Worm (Caenorhabditis elegans) whole organism, L1 larva: ENCODE measurements around the gene nhr-119.

Source experiments
- C34B4.2 ChIP-seq: sonication (generic microtip); optimal IDR thresholded peaks from 2 replicates; lab custom pipeline; 2017; ENCODE audit warnings: mild to moderate bottlenecking, missing genetic modification characterization, missing compliant biosample characterization
- F16B12.6 ChIP-seq: fragments of 150-350 bp; optimal IDR thresholded peaks from 2 replicates; lab custom pipeline; 2014; ENCODE audit warnings: missing biosample characterization, missing genetic modification characterization
- Y116A8C.19 ChIP-seq: sonication (generic microtip); optimal IDR thresholded peaks from 2 replicates; lab custom pipeline; 2016; ENCODE audit warnings: missing compliant biosample characterization, missing genetic modification characterization, borderline replicate concordance
- ama-1 ChIP-seq: fragments of 150-350 bp; optimal IDR thresholded peaks from 2 replicates; lab custom pipeline; 2014
- blmp-1 ChIP-seq: fragments of 150-350 bp; optimal IDR thresholded peaks from 2 replicates; lab custom pipeline; 2014; ENCODE audit warnings: missing biosample characterization, missing genetic modification characterization
- ceh-63 ChIP-seq: fragments of 200-800 bp; sonication (Bioruptor generic); optimal IDR thresholded peaks from 2 replicates; lab custom pipeline; 2018; ENCODE audit warnings: mild to moderate bottlenecking, missing genetic modification characterization, missing compliant biosample characterization
- ceh-82 ChIP-seq, 3 experiments: fragments of 150-350 bp in 1 of 3; sonication (generic microtip) in 2 of 3; optimal IDR thresholded peaks; 2 replicates each; lab custom pipeline; 2014 to 2017; ENCODE audit warnings: missing biosample characterization in 3 of 3, missing genetic modification characterization in 3 of 3
- ceh-90 ChIP-seq: sonication (generic microtip); optimal IDR thresholded peaks from 2 replicates; lab custom pipeline; 2016; ENCODE audit warnings: missing genetic modification characterization, missing compliant biosample characterization
- ces-1 ChIP-seq: fragments of 150-350 bp; optimal IDR thresholded peaks from 2 replicates; lab custom pipeline; 2014; ENCODE audit warnings: missing biosample characterization, missing genetic modification reagents, missing genetic modification characterization
- efl-1 ChIP-seq, 4 experiments: fragments of 150-350 bp; optimal IDR thresholded peaks in 3 of 4; peaks in 1 of 4; 1 replicate in 1 of 4; 2 replicates in 3 of 4; lab custom pipeline; 2014; ENCODE audit warnings: missing biosample characterization in 2 of 4, missing genetic modification characterization in 2 of 4, missing genetic modification reagents in 2 of 4
- egl-13 ChIP-seq: sonication (generic microtip); optimal IDR thresholded peaks from 2 replicates; lab custom pipeline; 2016; ENCODE audit warnings: missing genotype, missing genetic modification reagents, missing genetic modification characterization, missing compliant biosample characterization
- elt-2 ChIP-seq: sonication (generic microtip); optimal IDR thresholded peaks from 2 replicates; lab custom pipeline; 2016; ENCODE audit warnings: missing genetic modification characterization, mild to moderate bottlenecking, inconsistent platforms, missing compliant biosample characterization, missing genetic modification reagents
- elt-3 ChIP-seq, 6 experiments: fragments of 150-350 bp in 1 of 6; sonication (generic microtip); optimal IDR thresholded peaks; 2 replicates each; lab custom pipeline; 2017 to 2018; ENCODE audit warnings: missing biosample characterization in 6 of 6, missing genetic modification characterization in 6 of 6, inconsistent platforms in 1 of 6
- fkh-10 ChIP-seq: sonication (generic microtip); optimal IDR thresholded peaks from 2 replicates; lab custom pipeline; 2017; ENCODE audit warnings: missing biosample characterization, missing genetic modification reagents, missing genetic modification characterization
- fkh-8 ChIP-seq: sonication (generic microtip); optimal IDR thresholded peaks from 2 replicates; lab custom pipeline; 2016; ENCODE audit warnings: mild to moderate bottlenecking, missing genetic modification characterization, missing compliant biosample characterization
- hlh-4 ChIP-seq: sonication (generic microtip); optimal IDR thresholded peaks from 2 replicates; lab custom pipeline; 2016; ENCODE audit warnings: mild to moderate bottlenecking, missing genetic modification characterization, missing compliant biosample characterization
- jun-1 ChIP-seq: fragments of 150-350 bp; optimal IDR thresholded peaks from 2 replicates; lab custom pipeline; 2014; ENCODE audit warnings: missing biosample characterization, missing genetic modification reagents, missing genetic modification characterization
- lin-13 ChIP-seq: fragments of 150-350 bp; optimal IDR thresholded peaks from 2 replicates; lab custom pipeline; 2014; ENCODE audit warnings: missing biosample characterization, missing genetic modification reagents, missing genetic modification characterization
- lin-14 ChIP-seq: fragments of 200-800 bp; sonication (Bioruptor generic); optimal IDR thresholded peaks from 2 replicates; lab custom pipeline; 2018; ENCODE audit warnings: mild to moderate bottlenecking, missing genetic modification characterization, moderate library complexity, missing compliant biosample characterization
- mef-2 ChIP-seq: fragments of 150-350 bp; optimal IDR thresholded peaks from 2 replicates; lab custom pipeline; 2014; ENCODE audit warnings: missing biosample characterization, missing genetic modification characterization
- nhr-19 ChIP-seq: fragments of 200-800 bp; sonication (Bioruptor generic); conservative IDR thresholded peaks from 2 replicates; pipeline ENCODE4 v1.3.6; 2022; ENCODE audit warnings: missing genetic modification characterization, missing compliant biosample characterization
- nhr-28 ChIP-seq: fragments of 150-350 bp; optimal IDR thresholded peaks from 2 replicates; lab custom pipeline; 2014; ENCODE audit warnings: missing biosample characterization, missing genetic modification characterization
- nhr-47 ChIP-seq: sonication (generic microtip); optimal IDR thresholded peaks from 2 replicates; lab custom pipeline; 2016; ENCODE audit warnings: mild to moderate bottlenecking, missing genetic modification characterization, moderate library complexity, missing compliant biosample characterization
- nhr-71 ChIP-seq: sonication (generic microtip); optimal IDR thresholded peaks from 2 replicates; lab custom pipeline; 2016; ENCODE audit warnings: mild to moderate bottlenecking, missing genetic modification characterization, moderate library complexity, missing compliant biosample characterization
- nhr-76 ChIP-seq: sonication (generic microtip); optimal IDR thresholded peaks from 2 replicates; lab custom pipeline; 2017; ENCODE audit warnings: missing biosample characterization, missing genetic modification characterization
- nhr-77 ChIP-seq: fragments of 150-350 bp; optimal IDR thresholded peaks from 2 replicates; lab custom pipeline; 2014; ENCODE audit warnings: missing biosample characterization, missing genetic modification characterization
- nhr-84 ChIP-seq: sonication (generic microtip); optimal IDR thresholded peaks from 2 replicates; lab custom pipeline; 2017; ENCODE audit warnings: missing biosample characterization, missing genetic modification characterization
- nhr-85 ChIP-seq: sonication (generic microtip); peaks from one replicate; lab custom pipeline; 2016; ENCODE audit warnings: missing genetic modification characterization, inconsistent platforms, missing compliant biosample characterization
- pax-3 ChIP-seq: fragments of 200-800 bp; sonication (Bioruptor generic); optimal IDR thresholded peaks from 2 replicates; lab custom pipeline; 2018; ENCODE audit warnings: mild to moderate bottlenecking, missing genetic modification characterization, moderate library complexity, missing compliant biosample characterization
- pqm-1 ChIP-seq: sonication (generic microtip); optimal IDR thresholded peaks from 3 replicates; lab custom pipeline; 2017; ENCODE audit warnings: missing biosample characterization, missing genetic modification characterization
- rnt-1 ChIP-seq: sonication (generic microtip); optimal IDR thresholded peaks from 2 replicates; lab custom pipeline; 2016; ENCODE audit warnings: mild to moderate bottlenecking, missing genetic modification characterization, moderate library complexity, missing compliant biosample characterization
- skn-1 ChIP-seq: fragments of 150-350 bp; optimal IDR thresholded peaks from 2 replicates; lab custom pipeline; 2014; ENCODE audit warnings: missing biosample characterization, missing genetic modification characterization
- sptf-1 ChIP-seq: fragments of 150-350 bp; optimal IDR thresholded peaks from 2 replicates; lab custom pipeline; 2014; ENCODE audit warnings: missing biosample characterization, missing genetic modification characterization
- sup-37 ChIP-seq: fragments of 200-800 bp; sonication (Bioruptor generic); optimal IDR thresholded peaks from 2 replicates; lab custom pipeline; 2018; ENCODE audit warnings: mild to moderate bottlenecking, missing genetic modification characterization, missing compliant biosample characterization
- swsn-7 ChIP-seq: sonication (generic microtip); optimal IDR thresholded peaks from 2 replicates; lab custom pipeline; 2016; ENCODE audit warnings: missing genetic modification characterization, missing compliant biosample characterization
- tbx-2 ChIP-seq: sonication (generic microtip); optimal IDR thresholded peaks from 2 replicates; lab custom pipeline; 2016; ENCODE audit warnings: missing genetic modification characterization, missing compliant biosample characterization
- tlp-1 ChIP-seq: fragments of 150-350 bp; optimal IDR thresholded peaks from 2 replicates; lab custom pipeline; 2014; ENCODE audit warnings: missing biosample characterization, missing genetic modification characterization
- unc-30 ChIP-seq: sonication (generic microtip); optimal IDR thresholded peaks from 2 replicates; lab custom pipeline; 2017; ENCODE audit warnings: missing biosample characterization, missing genetic modification characterization
- unc-86 ChIP-seq: sonication (generic microtip); optimal IDR thresholded peaks from 2 replicates; lab custom pipeline; 2016; ENCODE audit warnings: missing genetic modification characterization, missing compliant biosample characterization
- unc-98 ChIP-seq: fragments of 200-800 bp; sonication (Bioruptor generic); IDR thresholded peaks from 2 replicates; pipeline ENCODE4 v1.3.6; 2022; ENCODE audit warnings: missing genetic modification characterization, missing compliant biosample characterization
- xbp-1 ChIP-seq: sonication (generic microtip); optimal IDR thresholded peaks from 2 replicates; lab custom pipeline; 2016; ENCODE audit warnings: missing genetic modification characterization, missing compliant biosample characterization
- zip-4 ChIP-seq: fragments of 200-800 bp; sonication (Bioruptor generic); optimal IDR thresholded peaks from 2 replicates; lab custom pipeline; 2018; ENCODE audit warnings: mild to moderate bottlenecking, missing genetic modification characterization, moderate library complexity, missing compliant biosample characterization
- ztf-4 ChIP-seq: fragments of 150-350 bp; optimal IDR thresholded peaks from 2 replicates; lab custom pipeline; 2014; ENCODE audit warnings: missing biosample characterization, missing genetic modification characterization

Gene nhr-119

DNA sequence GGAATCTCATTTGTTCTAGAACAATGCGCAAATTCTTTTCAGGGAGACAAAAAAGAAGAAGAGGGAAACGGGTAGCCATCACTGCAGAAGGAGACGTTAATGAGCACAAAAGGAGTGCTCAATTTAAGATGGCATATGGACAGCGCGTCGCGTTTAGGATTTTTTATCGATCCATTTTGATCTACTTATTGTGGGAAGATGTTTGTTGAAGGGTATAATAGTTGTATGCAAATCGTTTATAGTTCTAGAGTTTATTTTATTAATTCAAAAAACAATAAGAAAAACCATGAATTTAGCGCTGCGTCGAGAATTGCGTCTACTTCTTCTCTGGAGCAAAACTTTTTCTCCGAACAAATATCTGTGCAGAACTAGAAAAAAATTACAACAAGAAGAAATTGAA is 26.9 kb downstream of the nhr-119 start, which contains the start of gene sdz-9:
sdz-9 (minus strand) TSS at position 101 of the 400 bp plus-strand sequence.
- TF ChIP-seq nhr-77 (tag; lab: Kevin White, UChicago) (no peak), elt-3 (tag; optimal IDR thresholded peaks at IDR 0.05; lab: Kevin White, UChicago) (no peak), ceh-90 (no peak), tbx-2 (no peak), jun-1 (no peak), fkh-10 (no peak), elt-2 (tag; lab: Kevin White, UChicago) (no peak), skn-1 (tag; lab: Kevin White, UChicago) (no peak), ztf-4 (tag; lab: Kevin White, UChicago) (no peak), nhr-28 (tag; lab: Kevin White, UChicago) (no peak), blmp-1 (tag; lab: Kevin White, UChicago) (no peak), pqm-1 (tag; lab: Kevin White, UChicago) (no peak), ama-1 (no peak), nhr-76 (tag; lab: Kevin White, UChicago) (no peak), zip-4 (GFP tag; lab: Kevin White, UChicago) (no peak), nhr-19 (GFP tag; lab: Robert Waterston, UW) (no peak)

DNA sequence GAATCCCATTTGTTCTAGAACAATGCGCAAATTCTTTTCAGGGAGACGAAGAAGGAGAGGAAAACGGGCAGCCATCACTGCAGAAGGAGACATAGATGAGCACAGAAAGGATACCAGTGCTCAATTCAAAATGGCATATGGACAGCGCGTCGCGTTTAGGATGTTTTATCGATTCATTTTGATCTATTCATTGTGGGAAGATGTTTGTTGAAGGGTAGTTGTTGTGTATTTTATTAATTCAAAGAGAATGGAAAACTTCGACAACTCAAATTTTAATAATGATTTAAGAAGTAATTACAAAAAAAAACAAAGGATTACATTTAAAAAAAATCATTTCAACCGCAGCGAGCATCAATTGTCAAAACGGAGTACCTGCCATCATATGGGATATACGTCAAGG is 28.2 kb downstream of the nhr-119 start, which contains the start of gene sdz-10:
sdz-10 (minus strand) TSS at position 101 of the 400 bp plus-strand sequence.
- TF ChIP-seq fkh-8 (no peak), unc-86 (tag; lab: Kevin White, UChicago) (no peak), mef-2 (no peak), rnt-1 (tag; lab: Kevin White, UChicago) (no peak), zip-4 (GFP tag; lab: Kevin White, UChicago) (no peak), pqm-1 (tag; lab: Kevin White, UChicago) (no peak), F16B12.6 (tag; lab: Kevin White, UChicago) (no peak), sup-37 (no peak)

DNA sequence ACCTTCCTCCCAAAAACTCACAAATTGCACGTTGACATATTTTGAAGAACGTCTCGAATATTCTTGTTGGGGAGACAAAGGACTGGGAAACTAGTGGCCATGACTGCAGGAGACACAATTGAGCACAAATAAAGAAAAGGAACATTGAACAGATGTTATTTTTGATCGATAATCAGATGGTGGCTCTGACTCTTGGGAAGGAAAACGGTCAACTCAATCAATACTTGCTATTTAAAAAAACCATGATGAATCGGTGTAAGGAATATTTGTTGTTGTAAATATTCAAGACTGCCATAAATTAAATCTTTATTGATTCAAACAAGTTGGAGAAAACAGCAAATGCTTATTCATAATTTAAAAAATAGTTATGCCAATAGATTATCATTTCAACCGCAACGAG is 29.6 kb downstream of the nhr-119 start, which contains the start of gene fbxb-105:
fbxb-105 (minus strand) TSS at position 101 of the 400 bp plus-strand sequence.
- TF ChIP-seq unc-30 (tag; lab: Kevin White, UChicago) (no peak), nhr-47 (tag; lab: Kevin White, UChicago) (no peak), Y116A8C.19 (tag; lab: Kevin White, UChicago) (no peak), hlh-4 (tag; lab: Kevin White, UChicago) (no peak), fkh-10 (no peak), mef-2 (no peak), skn-1 (tag; lab: Kevin White, UChicago) (no peak), jun-1 (no peak), nhr-85 (tag; lab: Kevin White, UChicago) (no peak), ztf-4 (tag; lab: Kevin White, UChicago) (no peak), lin-13 (GFP tag; lab: Kevin White, UChicago) (no peak), xbp-1 (tag; lab: Kevin White, UChicago) (no peak), sptf-1 (tag; lab: Kevin White, UChicago) (no peak), ceh-82 (tag; optimal IDR thresholded peaks at IDR 0.05; lab: Kevin White, UChicago) (no peak), ceh-90 (no peak), nhr-71 (no peak), egl-13 (tag; lab: Kevin White, UChicago) (no peak)

DNA sequence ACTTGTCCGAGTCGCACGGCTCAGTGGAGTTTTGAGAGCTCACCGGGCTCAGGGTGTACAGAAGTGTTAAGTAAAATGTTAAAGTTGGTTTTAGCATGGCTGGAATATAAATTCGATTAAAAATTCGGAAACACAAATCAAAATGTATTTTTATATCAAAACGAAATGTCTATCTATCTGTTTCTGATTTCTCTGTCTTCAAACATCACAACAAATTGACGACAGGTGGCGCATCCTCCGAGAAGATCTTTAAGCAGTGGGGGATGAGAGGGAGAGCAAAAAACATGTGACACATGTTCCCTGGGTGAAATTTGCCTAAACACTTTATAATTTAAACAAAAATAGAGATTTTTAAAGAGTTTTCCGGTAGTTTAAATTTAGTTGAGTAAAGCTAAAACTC is 31.4 kb downstream of the nhr-119 start, which contains the start of gene F08D12.7:
F08D12.7 (minus strand) TSS at position 101 of the 400 bp plus-strand sequence.
- TF ChIP-seq rnt-1 (tag; lab: Kevin White, UChicago) (peak; percentile 8), efl-1 (optimal IDR thresholded peaks at IDR 0.05; lab: Kevin White, UChicago) (no peak), efl-1 (GFP tag; optimal IDR thresholded peaks at IDR 0.05 in 1 of 2; lab: Kevin White, UChicago) (no peak)
- TF ChIP-seq, all 84 proteins: peak for 1

DNA sequence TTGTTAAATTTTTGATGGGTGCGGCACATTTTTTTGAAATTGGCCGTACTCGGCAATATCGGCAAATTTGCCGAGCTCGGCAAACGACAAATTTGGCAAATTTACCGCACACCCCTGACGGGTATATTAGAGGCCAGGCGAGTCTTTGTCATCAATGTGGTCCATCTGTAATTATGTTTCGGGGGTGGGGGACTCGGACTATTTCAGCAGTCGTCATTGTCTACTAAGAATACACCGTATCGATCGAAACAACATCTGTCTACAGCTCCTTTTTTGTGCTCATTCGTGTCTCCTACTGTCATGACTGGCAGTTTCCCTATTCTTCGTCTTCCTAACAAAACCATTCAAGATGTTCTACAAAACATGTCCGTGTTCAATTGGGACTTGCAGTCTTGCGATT is 34.1 kb downstream of the nhr-119 start, which contains the start of gene F08D12.15:
F08D12.15 (plus strand) TSS at position 301 of the 400 bp plus-strand sequence.
- TF ChIP-seq C34B4.2 (tag; lab: Kevin White, UChicago) (no peak), ceh-63 (GFP tag; lab: Kevin White, UChicago) (no peak), ces-1 (GFP tag; lab: Kevin White, UChicago) (no peak), nhr-47 (tag; lab: Kevin White, UChicago) (no peak), fkh-10 (no peak), lin-14 (no peak), tlp-1 (tag; lab: Kevin White, UChicago) (no peak), efl-1 (optimal IDR thresholded peaks at IDR 0.05; lab: Kevin White, UChicago) (no peak), efl-1 (GFP tag; optimal IDR thresholded peaks at IDR 0.05 in 1 of 2; lab: Kevin White, UChicago) (no peak), nhr-84 (no peak), nhr-85 (tag; lab: Kevin White, UChicago) (no peak), egl-13 (tag; lab: Kevin White, UChicago) (no peak), pax-3 (no peak), ama-1 (no peak), nhr-28 (tag; lab: Kevin White, UChicago) (no peak), elt-3 (tag; optimal IDR thresholded peaks at IDR 0.05; lab: Kevin White, UChicago) (no peak), nhr-76 (tag; lab: Kevin White, UChicago) (no peak), unc-98 (GFP tag; lab: Robert Waterston, UW) (no peak), swsn-7 (tag; lab: Kevin White, UChicago) (no peak)
